Worm (Caenorhabditis elegans) whole organism, L4 larva: Measurements from ENCODE around the gene mtrr-1.

Experiments
- R02D3.7 ChIP-seq: fragments of 150-350 bp; sonication (generic microtip); optimal IDR thresholded peaks from 3 replicates; lab custom pipeline; 2014; ENCODE audit warnings: missing biosample characterization, missing genetic modification characterization
- Y48G9A.11 ChIP-seq: fragments of 200-800 bp; sonication (Bioruptor generic); IDR thresholded peaks from 2 replicates; pipeline ENCODE4 v1.3.6; 2022; ENCODE audit warnings: missing genetic modification reagents, missing genetic modification characterization, missing compliant biosample characterization
- ama-1 ChIP-seq: fragments of 150-350 bp; optimal IDR thresholded peaks from 2 replicates; lab custom pipeline; 2014; ENCODE audit warnings: inconsistent platforms, mixed read lengths
- mep-1 ChIP-seq: fragments of 150-350 bp; sonication (generic microtip); optimal IDR thresholded peaks from 3 replicates; lab custom pipeline; 2014; ENCODE audit warnings: missing biosample characterization, missing genetic modification characterization
- mxl-3 ChIP-seq: fragments of 200-800 bp; sonication (Bioruptor generic); optimal IDR thresholded peaks from 2 replicates; lab custom pipeline; 2018; ENCODE audit warnings: mild to moderate bottlenecking, missing genetic modification characterization, missing compliant biosample characterization
- nhr-237 ChIP-seq: sonication (generic microtip); optimal IDR thresholded peaks from 2 replicates; lab custom pipeline; 2017; ENCODE audit warnings: missing biosample characterization, missing genetic modification characterization
- nhr-77 ChIP-seq: fragments of 150-350 bp; optimal IDR thresholded peaks from 2 replicates; lab custom pipeline; 2014; ENCODE audit warnings: missing biosample characterization, missing genetic modification characterization
- pha-4 ChIP-seq, 2 experiments: fragments of 150-350 bp in 1 of 2; fragments of 200-800 bp in 1 of 2; sonication (Bioruptor generic) in 1 of 2; IDR thresholded peaks in 1 of 2; optimal IDR thresholded peaks in 1 of 2; 2 replicates each; pipeline versions ENCODE4 v1.3.6 to Lab custom; 2014 to 2022; ENCODE audit warnings: missing genetic modification characterization in 2 of 2, missing genetic modification reagents in 2 of 2, missing biosample characterization in 1 of 2, missing compliant biosample characterization in 1 of 2
- unc-62 ChIP-seq, 3 experiments: fragments of 150-350 bp in 1 of 3; sonication (generic microtip); optimal IDR thresholded peaks in 2 of 3; peaks in 1 of 3; 1 replicate in 1 of 3; 2 replicates in 2 of 3; lab custom pipeline; 2014 to 2017; ENCODE audit warnings: missing biosample characterization in 3 of 3, missing genetic modification characterization in 3 of 3, missing genetic modification reagents in 3 of 3, missing genotype in 1 of 3

ce11 chrII:9251529-9251928, 34.2 kb upstream of the mtrr-1 start:
- TF ChIP-seq nhr-77 (no peak), mep-1 (tag; lab: Kevin White, UChicago) (no peak), unc-62 (GFP tag; optimal IDR thresholded peaks at IDR 0.05 in 1 of 2; lab: Kevin White, UChicago) (no peak), unc-62 (tag; optimal IDR thresholded peaks at IDR 0.05; lab: Kevin White, UChicago) (no peak), pha-4 (GFP tag; IDR thresholded peaks at IDR 0.05; lab: Robert Waterston, UW) (no peak), pha-4 (tag; optimal IDR thresholded peaks at IDR 0.05; lab: Kevin White, UChicago) (no peak), Y48G9A.11 (GFP tag; lab: Robert Waterston, UW) (no peak), R02D3.7 (tag; lab: Kevin White, UChicago) (no peak), ama-1 (lab: Kevin White, UChicago) (no peak), nhr-237 (tag; lab: Kevin White, UChicago) (no peak), mxl-3 (no peak)
